Worm (Caenorhabditis elegans): ENCODE measurements around the gene Y48E1B.17.
A peak's percentile ranks its signal among the peaks of the same experiment; 100 is the strongest.

The Y48E1B.17 gene

ce11 chrII:13575018-13575948 is 34.4 kb upstream of the Y48E1B.17 start, which contains the start of the genes mrpl-37 and lin-38 (continued):
- no peak for TF ChIP-seq ceh-44 (GFP tag; IDR thresholded peaks at IDR 0.05)
- no peak for TF ChIP-seq mxl-3 (GFP tag; optimal IDR thresholded peaks at IDR 0.05)
- 0 out of 2 replicates have a peak, but pooled peaks have one; percentile 47 for TF ChIP-seq egl-43 (GFP tag; IDR thresholded peaks at IDR 0.05)
- TF ChIP-seq R02D3.7 (tag; optimal IDR thresholded peaks at IDR 0.05): no peak
- no peak for TF ChIP-seq madf-5 (GFP tag; IDR thresholded peaks at IDR 0.05)
- no peak for TF ChIP-seq mxl-2 (GFP tag; conservative IDR thresholded peaks at IDR 0.05)
- TF ChIP-seq ztf-7 (tag; optimal IDR thresholded peaks at IDR 0.05): no peak
- peak; percentile 5 for TF ChIP-seq nhr-25 (tag; optimal IDR thresholded peaks at IDR 0.05; ENCODE audit: borderline replicate concordance, insufficient read depth)
- TF ChIP-seq hmg-1.1 (GFP tag; IDR thresholded peaks at IDR 0.05): peak; percentile 64
- no peak for TF ChIP-seq duxl-1 (tag; optimal IDR thresholded peaks at IDR 0.05; ENCODE audit: poor library complexity)
- no peak for TF ChIP-seq nhr-48 (tag; optimal IDR thresholded peaks at IDR 0.05)
- TF ChIP-seq T26A8.4 (GFP tag; IDR thresholded peaks at IDR 0.05): no peak
- TF ChIP-seq tag-97 (GFP tag; IDR thresholded peaks at IDR 0.05): no peak
- TF ChIP-seq arid-1 (GFP tag; conservative IDR thresholded peaks at IDR 0.05): no peak
- TF ChIP-seq aly-2 (tag; optimal IDR thresholded peaks at IDR 0.05): no peak
- no peak for TF ChIP-seq mes-2 (tag; optimal IDR thresholded peaks at IDR 0.05; ENCODE audit: poor library complexity, severe bottlenecking)
- TF ChIP-seq mep-1 (tag; optimal IDR thresholded peaks at IDR 0.05): peak; percentile 73
- TF ChIP-seq jun-1 (tag; optimal IDR thresholded peaks at IDR 0.05): no peak
- TF ChIP-seq F37D6.2 (tag; optimal IDR thresholded peaks at IDR 0.05): peak; percentile 25
- TF ChIP-seq lir-3 (tag; optimal IDR thresholded peaks at IDR 0.05): no peak
- TF ChIP-seq lin-13 (GFP tag; optimal IDR thresholded peaks at IDR 0.05): peak; percentile 84
- no peak for TF ChIP-seq ceh-82 (tag; optimal IDR thresholded peaks at IDR 0.05)
- no peak for TF ChIP-seq lin-29 (GFP tag; IDR thresholded peaks at IDR 0.05)
- TF ChIP-seq spr-1 (tag; optimal IDR thresholded peaks at IDR 0.05): no peak
- no peak for TF ChIP-seq unc-62 (GFP tag; optimal IDR thresholded peaks at IDR 0.05 in 1 of 2)
- TF ChIP-seq unc-62 (tag; optimal IDR thresholded peaks at IDR 0.05): no peak
- no peak for TF ChIP-seq Y75B8A.6 (GFP tag; IDR thresholded peaks at IDR 0.05)
- no peak for TF ChIP-seq madf-9 (GFP tag; conservative IDR thresholded peaks at IDR 0.05)
- TF ChIP-seq lin-15B (tag; optimal IDR thresholded peaks at IDR 0.05): peak; percentile 53
- no peak for TF ChIP-seq mdt-29 (GFP tag; IDR thresholded peaks at IDR 0.05)
- peak in 1 of 2 experiments; percentile 63 for TF ChIP-seq hif-1 (tag; optimal IDR thresholded peaks at IDR 0.05)
- no peak for TF ChIP-seq nhr-111 (GFP tag; optimal IDR thresholded peaks at IDR 0.05)
- TF ChIP-seq ZK546.5 (tag; optimal IDR thresholded peaks at IDR 0.05): no peak
- TF ChIP-seq F26F4.8 (GFP tag; conservative IDR thresholded peaks at IDR 0.05): no peak
- TF ChIP-seq nhr-77 (tag; optimal IDR thresholded peaks at IDR 0.05): peak; percentile 85
- no peak for TF ChIP-seq pqm-1 (tag; optimal IDR thresholded peaks at IDR 0.05)
- no peak for TF ChIP-seq D1046.2 (GFP tag; IDR thresholded peaks at IDR 0.05)
- no peak for TF ChIP-seq saeg-2 (GFP tag; IDR thresholded peaks at IDR 0.05)
- no peak for TF ChIP-seq ceh-28 (tag; optimal IDR thresholded peaks at IDR 0.05)

ce11 chrII:13574395-13574794 is 33.5 kb upstream of the Y48E1B.17 start:
- TF ChIP-seq aha-1 (tag): peak; percentile 91
- TF ChIP-seq daf-16 (GFP tag; optimal IDR thresholded peaks at IDR 0.05): no peak
- no peak for TF ChIP-seq daf-16 (tag; optimal IDR thresholded peaks at IDR 0.05)
- TF ChIP-seq dpl-1 (GFP tag; optimal IDR thresholded peaks at IDR 0.05): no peak
- peak; percentile 60 for TF ChIP-seq set-16 (GFP tag; IDR thresholded peaks at IDR 0.05)
- no peak for TF ChIP-seq unc-130 (GFP tag; optimal IDR thresholded peaks at IDR 0.05)

All from whole organism, L4 larva.